Fruit fly (Drosophila melanogaster) whole organism, embryonic: ENCODE measurements around the gene CG17359.

Experiments
- CG10462 ChIP-seq: fragments of 200-800 bp; sonication (Bioruptor generic); optimal IDR thresholded peaks from 2 replicates; lab custom pipeline; 2016; ENCODE audit warnings: missing biosample characterization, missing genetic modification characterization
- CG10543 ChIP-seq: fragments of 200-800 bp; sonication (Bioruptor generic); optimal IDR thresholded peaks from 3 replicates; lab custom pipeline; 2017; ENCODE audit warnings: missing biosample characterization, mild to moderate bottlenecking, missing genetic modification characterization, moderate library complexity
- CG11398 ChIP-seq: fragments of 200-800 bp; sonication (Bioruptor generic); optimal IDR thresholded peaks from 2 replicates; lab custom pipeline; 2016; ENCODE audit warnings: missing biosample characterization, missing genetic modification characterization
- CG12104 ChIP-seq: fragments of 200-800 bp; sonication (Bioruptor generic); optimal IDR thresholded peaks from 3 replicates; lab custom pipeline; 2016; ENCODE audit warnings: missing biosample characterization, missing genetic modification characterization
- CG1647 ChIP-seq: fragments of 200-800 bp; sonication (Bioruptor generic); optimal IDR thresholded peaks from 3 replicates; lab custom pipeline; 2016; ENCODE audit warnings: missing biosample characterization, missing genetic modification characterization
- CG17385 ChIP-seq: fragments of 200-800 bp; sonication (Bioruptor generic); optimal IDR thresholded peaks from 3 replicates; lab custom pipeline; 2018; ENCODE audit warnings: missing biosample characterization, mild to moderate bottlenecking, missing genetic modification characterization
- CG18599 ChIP-seq: fragments of 200-800 bp; sonication (Bioruptor generic); optimal IDR thresholded peaks from 3 replicates; lab custom pipeline; 2017; ENCODE audit warnings: missing biosample characterization, missing genetic modification characterization, mild to moderate bottlenecking, moderate library complexity, missing genetic modification reagents
- CG2889 ChIP-seq: fragments of 200-800 bp; sonication (Bioruptor generic); IDR thresholded peaks from 3 replicates; pipeline ENCODE4 v1.3.6; 2022; ENCODE audit warnings: missing biosample characterization, missing genetic modification characterization
- CG30020 ChIP-seq: fragments of 200-800 bp; optimal IDR thresholded peaks from 2 replicates; lab custom pipeline; 2019; ENCODE audit warnings: missing biosample characterization, mild to moderate bottlenecking, missing genetic modification characterization, moderate library complexity
- CG5953 ChIP-seq: fragments of 200-800 bp; sonication (Bioruptor generic); IDR thresholded peaks from 2 replicates; pipeline ENCODE4 v1.3.6; 2022; ENCODE audit warnings: missing biosample characterization, missing genetic modification characterization
- CG6813 ChIP-seq: fragments of 200-800 bp; sonication (Bioruptor generic); optimal IDR thresholded peaks from 2 replicates; lab custom pipeline; 2017; ENCODE audit warnings: missing biosample characterization, missing genetic modification characterization, mild to moderate bottlenecking, moderate library complexity, missing genetic modification reagents
- CG8765 ChIP-seq: fragments of 200-800 bp; sonication (Bioruptor generic); IDR thresholded peaks from 2 replicates; pipeline ENCODE4 v1.3.6; 2022; ENCODE audit warnings: missing biosample characterization, missing genetic modification characterization
- CG9817 ChIP-seq: fragments of 200-800 bp; sonication (Bioruptor generic); optimal IDR thresholded peaks from 2 replicates; lab custom pipeline; 2018; ENCODE audit warnings: missing biosample characterization, mild to moderate bottlenecking, missing genetic modification characterization, moderate library complexity
- Elba2 ChIP-seq: fragments of 200-800 bp; sonication (Bioruptor generic); optimal IDR thresholded peaks from 3 replicates; lab custom pipeline; 2016; ENCODE audit warnings: missing biosample characterization, missing genetic modification characterization
- Fer3 ChIP-seq: fragments of 200-800 bp; sonication (Bioruptor generic); optimal IDR thresholded peaks from 2 replicates; lab custom pipeline; 2018; ENCODE audit warnings: missing biosample characterization, mild to moderate bottlenecking, missing genetic modification characterization, moderate library complexity
- Gsc ChIP-seq: fragments of 200-800 bp; sonication (Bioruptor generic); IDR thresholded peaks from 2 replicates; pipeline ENCODE4 v1.3.6; 2022; ENCODE audit warnings: missing biosample characterization, missing genetic modification characterization
- H15 ChIP-seq: fragments of 200-800 bp; sonication (Bioruptor generic); IDR thresholded peaks from 3 replicates; pipeline ENCODE4 v1.3.6; 2022; ENCODE audit warnings: missing biosample characterization, missing genetic modification characterization
- HLH4C ChIP-seq: fragments of 200-800 bp; sonication (Bioruptor generic); IDR thresholded peaks from 3 replicates; pipeline ENCODE4 v1.3.6; 2022; ENCODE audit warnings: missing biosample characterization, missing genetic modification characterization; ENCODE audit not compliant: partially characterized antibody
- Hand ChIP-seq: fragments of 200-800 bp; sonication (Bioruptor generic); optimal IDR thresholded peaks from 2 replicates; lab custom pipeline; 2017; ENCODE audit warnings: mild to moderate bottlenecking, missing biosample characterization, missing genetic modification reagents, missing genetic modification characterization
- NFAT ChIP-seq: fragments of 200-800 bp; sonication (Bioruptor generic); IDR thresholded peaks from 2 replicates; pipeline ENCODE4 v1.3.6; 2022; ENCODE audit warnings: missing biosample characterization, missing genetic modification characterization
- Neu2 ChIP-seq: fragments of 200-800 bp; sonication (Bioruptor generic); optimal IDR thresholded peaks from 3 replicates; lab custom pipeline; 2016; ENCODE audit warnings: missing biosample characterization, missing genetic modification characterization, borderline replicate concordance
- Optix ChIP-seq: fragments of 200-800 bp; sonication (Bioruptor generic); IDR thresholded peaks from 3 replicates; pipeline ENCODE4 v1.3.6; 2022; ENCODE audit warnings: missing biosample characterization, missing genetic modification characterization
- ac ChIP-seq: fragments of 200-800 bp; sonication (Bioruptor generic); optimal IDR thresholded peaks from 3 replicates; lab custom pipeline; 2017; ENCODE audit warnings: missing biosample characterization, mild to moderate bottlenecking, missing genetic modification characterization
- aop ChIP-seq: fragments of 200-800 bp; sonication (Bioruptor generic); IDR thresholded peaks from 2 replicates; pipeline ENCODE4 v1.3.6; 2022; ENCODE audit warnings: missing biosample characterization, missing genetic modification characterization
- bcd ChIP-seq: fragments of 200-800 bp; sonication (Bioruptor generic); optimal IDR thresholded peaks from 2 replicates; lab custom pipeline; 2017; ENCODE audit warnings: missing biosample characterization, mild to moderate bottlenecking, missing genetic modification characterization
- caup ChIP-seq: fragments of 200-800 bp; sonication (Bioruptor generic); optimal IDR thresholded peaks from 3 replicates; lab custom pipeline; 2017; ENCODE audit warnings: missing biosample characterization, mild to moderate bottlenecking, missing genetic modification characterization, moderate library complexity; ENCODE audit not compliant: severe bottlenecking
- chm ChIP-seq: fragments of 200-800 bp; sonication (Bioruptor generic); IDR thresholded peaks from 2 replicates; pipeline ENCODE4 v1.3.6; 2022; ENCODE audit warnings: missing biosample characterization, missing genetic modification characterization
- corto ChIP-seq: fragments of 200-800 bp; sonication (Bioruptor generic); optimal IDR thresholded peaks from 2 replicates; lab custom pipeline; 2016; ENCODE audit warnings: missing biosample characterization, mild to moderate bottlenecking, missing genetic modification characterization, moderate library complexity
- dati ChIP-seq: fragments of 200-800 bp; sonication (Bioruptor generic); IDR thresholded peaks from 2 replicates; pipeline ENCODE4 v1.3.6; 2022; ENCODE audit warnings: missing biosample characterization, missing genetic modification characterization
- eve ChIP-seq, 2 experiments: fragments of >200 bp; optimal IDR thresholded peaks; 2 replicates each; lab custom pipeline; 2017; ENCODE audit warnings: missing biosample characterization in 2 of 2, missing genetic modification characterization in 2 of 2
- ftz-f1 ChIP-seq: fragments of 200-800 bp; sonication (Bioruptor generic); optimal IDR thresholded peaks from 2 replicates; lab custom pipeline; 2016; ENCODE audit warnings: missing biosample characterization, missing genetic modification characterization
- gem ChIP-seq: fragments of 200-800 bp; sonication (Bioruptor generic); optimal IDR thresholded peaks from 2 replicates; lab custom pipeline; 2019; ENCODE audit warnings: missing biosample characterization, mild to moderate bottlenecking, missing genetic modification characterization, moderate library complexity
- jigr1 ChIP-seq: fragments of 200-800 bp; sonication (Bioruptor generic); IDR thresholded peaks from 3 replicates; pipeline ENCODE4 v1.3.6; 2022; ENCODE audit warnings: missing biosample characterization, missing genetic modification characterization
- kah ChIP-seq: fragments of 200-800 bp; sonication (Bioruptor generic); optimal IDR thresholded peaks from 2 replicates; lab custom pipeline; 2018; ENCODE audit warnings: missing biosample characterization, mild to moderate bottlenecking, missing genetic modification characterization
- lov ChIP-seq, 2 experiments: fragments of 200-800 bp in 1 of 2; fragments of >200 bp in 1 of 2; sonication (Bioruptor generic) in 1 of 2; IDR thresholded peaks in 1 of 2; optimal IDR thresholded peaks in 1 of 2; 2 replicates in 1 of 2; 3 replicates in 1 of 2; pipeline versions ENCODE4 v1.3.6 to Lab custom; 2017 to 2022; ENCODE audit warnings: missing biosample characterization in 1 of 2, missing genetic modification characterization in 1 of 2
- maf-S ChIP-seq: fragments of 200-800 bp; sonication (Bioruptor generic); optimal IDR thresholded peaks from 2 replicates; lab custom pipeline; 2016; ENCODE audit warnings: missing biosample characterization, missing genetic modification characterization
- mld ChIP-seq: fragments of 200-800 bp; sonication (Bioruptor generic); IDR thresholded peaks from 3 replicates; pipeline ENCODE4 v1.3.6; 2022; ENCODE audit warnings: missing biosample characterization, missing genetic modification characterization; ENCODE audit not compliant: partially characterized antibody
- nom ChIP-seq: fragments of 200-800 bp; sonication (Bioruptor generic); optimal IDR thresholded peaks from 2 replicates; lab custom pipeline; 2017; ENCODE audit warnings: missing biosample characterization, missing genetic modification characterization, mild to moderate bottlenecking, moderate library complexity, missing genetic modification reagents
- pzg ChIP-seq: fragments of 200-800 bp; sonication (Bioruptor generic); optimal IDR thresholded peaks from 3 replicates; lab custom pipeline; 2018; ENCODE audit warnings: missing biosample characterization, mild to moderate bottlenecking, missing genetic modification characterization, moderate library complexity
- repo ChIP-seq: fragments of 200-800 bp; sonication (Bioruptor generic); optimal IDR thresholded peaks from 2 replicates; lab custom pipeline; 2016; ENCODE audit warnings: missing biosample characterization, missing genetic modification characterization
- sens-2 ChIP-seq: fragments of 200-800 bp; sonication (Bioruptor generic); IDR thresholded peaks from 2 replicates; pipeline ENCODE4 v1.3.6; 2022; ENCODE audit warnings: missing biosample characterization, missing genetic modification characterization
- seq ChIP-seq: fragments of 200-800 bp; sonication (Bioruptor generic); IDR thresholded peaks from 2 replicates; pipeline ENCODE4 v1.3.6; 2022; ENCODE audit warnings: missing biosample characterization, missing genetic modification characterization
- so ChIP-seq: fragments of 200-800 bp; sonication (Bioruptor generic); IDR thresholded peaks from 3 replicates; pipeline ENCODE4 v1.3.6; 2022; ENCODE audit warnings: missing biosample characterization, missing genetic modification characterization
- tap ChIP-seq: fragments of 200-800 bp; optimal IDR thresholded peaks from 3 replicates; lab custom pipeline; 2019; ENCODE audit warnings: missing biosample characterization, mild to moderate bottlenecking, missing genetic modification characterization, moderate library complexity
- tio ChIP-seq: fragments of 200-800 bp; sonication (Bioruptor generic); optimal IDR thresholded peaks from 2 replicates; lab custom pipeline; 2017; ENCODE audit warnings: missing biosample characterization, missing genetic modification characterization, inconsistent platforms
- trh ChIP-seq: fragments of 200-800 bp; sonication (Bioruptor generic); optimal IDR thresholded peaks from 2 replicates; lab custom pipeline; 2016; ENCODE audit warnings: missing biosample characterization, missing genetic modification characterization
- tup ChIP-seq: fragments of 200-800 bp; sonication (Bioruptor generic); optimal IDR thresholded peaks from 2 replicates; lab custom pipeline; 2016; ENCODE audit warnings: missing biosample characterization, mild to moderate bottlenecking, missing genetic modification characterization, moderate library complexity
- z ChIP-seq: fragments of 200-800 bp; sonication (Bioruptor generic); IDR thresholded peaks from 3 replicates; pipeline ENCODE4 v1.3.6; 2022; ENCODE audit warnings: missing biosample characterization, missing genetic modification characterization
- zen2 ChIP-seq: fragments of 200-800 bp; sonication (Bioruptor generic); IDR thresholded peaks from 3 replicates; pipeline ENCODE4 v1.3.6; 2022; ENCODE audit warnings: missing biosample characterization, missing genetic modification characterization; ENCODE audit not compliant: partially characterized antibody
- zfh2 ChIP-seq: fragments of 200-800 bp; sonication (Bioruptor generic); optimal IDR thresholded peaks from 2 replicates; lab custom pipeline; 2016; ENCODE audit warnings: missing biosample characterization, missing genetic modification characterization

Gene CG17359

DNA sequence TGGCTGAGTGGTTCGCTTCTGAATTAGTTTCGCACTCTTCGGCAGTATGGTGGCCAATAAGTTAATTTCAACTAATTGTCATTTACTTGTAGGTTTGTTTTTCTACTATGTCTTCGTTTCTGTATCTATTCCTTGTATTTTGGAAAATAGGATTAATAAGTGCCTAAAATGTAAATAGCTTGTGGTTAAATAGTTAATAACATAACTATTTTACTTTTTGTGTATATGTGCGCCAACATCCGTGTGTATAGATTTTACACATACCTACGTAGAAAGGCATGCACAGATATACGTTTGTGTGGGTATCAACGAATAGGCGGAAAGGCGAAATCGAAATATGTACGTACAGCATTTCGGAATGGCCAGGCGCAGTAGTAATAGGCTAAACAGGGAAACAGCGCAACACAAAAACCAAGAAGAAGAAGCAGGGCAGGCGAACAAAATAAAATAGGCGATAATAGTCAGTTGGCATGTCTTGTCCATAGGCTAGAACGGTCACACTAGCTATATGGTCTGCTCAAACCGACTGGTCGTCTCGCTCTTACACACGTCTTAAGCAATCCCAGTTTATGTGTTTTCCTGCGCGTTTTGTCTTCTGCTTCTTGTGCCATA lies 3.6 kb upstream of the CG17359 start (continued):
- TF ChIP-seq zen2 (GFP tag; lab: Robert Waterston, UW) (0 out of 3 replicates have a peak, but pooled peaks have one; percentile 12), CG10543 (GFP tag; lab: Kevin White, UChicago) (peak; percentile 66), CG1647 (GFP tag; lab: Kevin White, UChicago) (no peak), CG30020 (tag; lab: Kevin White, UChicago) (no peak), so (GFP tag; lab: Robert Waterston, UW) (no peak), lov (optimal IDR thresholded peaks at IDR 0.05; lab: Kevin White, UChicago) (no peak), lov (GFP tag; IDR thresholded peaks at IDR 0.05; lab: Robert Waterston, UW) (no peak), H15 (GFP tag; lab: Robert Waterston, UW) (no peak), sens-2 (no peak), HLH4C (GFP tag; lab: Robert Waterston, UW) (no peak), ftz-f1 (GFP tag; lab: Kevin White, UChicago) (no peak), Fer3 (tag; lab: Kevin White, UChicago) (no peak), CG8765 (GFP tag; lab: Robert Waterston, UW) (no peak), z (no peak), Neu2 (GFP tag; lab: Kevin White, UChicago) (no peak), CG12104 (GFP tag; lab: Kevin White, UChicago) (no peak), Hand (GFP tag; lab: Kevin White, UChicago) (no peak), Elba2 (GFP tag; lab: Kevin White, UChicago) (no peak), mld (GFP tag; lab: Robert Waterston, UW) (no peak), ac (no peak), aop (GFP tag; lab: Robert Waterston, UW) (no peak), tio (GFP tag; lab: Kevin White, UChicago) (no peak), tap (tag; lab: Kevin White, UChicago) (no peak), Gsc (no peak), maf-S (GFP tag; lab: Kevin White, UChicago) (no peak), dati (GFP tag; lab: Robert Waterston, UW) (no peak), CG6813 (GFP tag; lab: Kevin White, UChicago) (no peak), CG5953 (GFP tag; lab: Robert Waterston, UW) (no peak), trh (GFP tag; lab: Kevin White, UChicago) (no peak), gem (peak; percentile 26), zfh2 (GFP tag; lab: Kevin White, UChicago) (peak; percentile 14), eve (GFP tag; optimal IDR thresholded peaks at IDR 0.05; lab: Kevin White, UChicago) (no peak), Optix (GFP tag; lab: Robert Waterston, UW) (no peak), repo (GFP tag; lab: Kevin White, UChicago) (no peak), pzg (peak; percentile 81), caup (no peak), CG11398 (GFP tag; lab: Kevin White, UChicago) (no peak), CG9817 (no peak), seq (GFP tag; lab: Robert Waterston, UW) (no peak), kah (GFP tag; lab: Kevin White, UChicago) (no peak), CG2889 (GFP tag; lab: Robert Waterston, UW) (no peak), corto (GFP tag; lab: Kevin White, UChicago) (no peak), bcd (GFP tag; lab: Kevin White, UChicago) (no peak), chm (GFP tag; lab: Robert Waterston, UW) (no peak), nom (GFP tag; lab: Kevin White, UChicago) (no peak), jigr1 (no peak), CG18599 (GFP tag; lab: Kevin White, UChicago) (peak; percentile 35), NFAT (GFP tag; lab: Robert Waterston, UW) (no peak), CG10462 (GFP tag; lab: Kevin White, UChicago) (no peak), CG17385 (peak; percentile 99), tup (GFP tag; lab: Kevin White, UChicago) (no peak)
